Fruit fly (Drosophila melanogaster) whole organism, adult: ENCODE measurements around the gene dimm.

ENCODE experiments used
- CG11617 ChIP-seq: fragments of 200-800 bp; sonication (Bioruptor generic); optimal IDR thresholded peaks from 2 replicates; lab custom pipeline; 2017; ENCODE audit warnings: mild to moderate bottlenecking, missing biosample characterization, missing genetic modification reagents, missing genetic modification characterization
- CG14711 ChIP-seq: fragments of 200-800 bp; sonication (Bioruptor generic); optimal IDR thresholded peaks from 2 replicates; lab custom pipeline; 2018; ENCODE audit warnings: missing biosample characterization, mild to moderate bottlenecking, missing genetic modification characterization, moderate library complexity
- CG33017 ChIP-seq: fragments of 200-800 bp; sonication (Bioruptor generic); optimal IDR thresholded peaks from 2 replicates; lab custom pipeline; 2018; ENCODE audit warnings: missing biosample characterization, mild to moderate bottlenecking, missing genetic modification characterization, moderate library complexity

DNA sequence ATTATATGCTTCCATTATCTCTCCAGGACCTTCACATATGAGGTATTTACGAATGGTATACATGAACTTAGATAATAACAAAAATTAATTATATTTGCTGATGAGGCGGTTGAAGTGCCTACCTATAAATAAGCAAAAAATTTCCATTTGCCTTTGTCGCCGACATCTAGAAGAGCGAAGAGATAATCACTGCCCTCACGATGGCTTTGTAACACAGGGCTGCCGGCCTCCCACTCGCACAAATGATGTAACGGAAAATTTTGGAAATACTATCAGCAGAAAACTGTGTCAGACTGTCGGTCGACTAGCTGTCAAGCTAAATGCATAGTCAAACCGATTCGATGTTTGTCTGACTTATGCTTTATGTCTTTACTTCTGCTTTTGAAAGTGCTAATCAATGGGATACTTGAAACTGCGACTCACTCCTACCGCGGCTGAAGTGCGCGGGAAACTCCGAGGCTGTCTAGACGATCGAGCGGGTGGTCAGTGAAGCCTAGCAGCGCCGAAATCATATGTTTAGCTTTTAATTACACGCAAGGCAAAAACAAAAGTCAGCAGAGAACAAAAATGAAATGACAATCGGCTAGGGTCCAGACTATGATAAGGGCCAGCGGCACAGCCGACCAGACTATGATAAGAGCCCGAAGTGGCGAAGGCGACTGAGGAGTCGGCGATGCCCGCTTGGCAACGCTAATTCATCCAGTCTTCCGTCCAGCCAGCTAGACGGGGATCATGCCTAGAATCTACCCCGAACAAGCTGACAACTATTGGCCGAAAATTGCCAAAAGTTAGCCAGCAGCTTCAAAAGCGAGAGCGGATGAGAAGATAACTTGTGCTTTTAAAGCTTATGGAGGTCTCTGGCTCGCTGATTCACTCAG lies 27.7 kb upstream of the dimm start:
- TF ChIP-seq CG33017 (tag; lab: Kevin White, UChicago) (no peak), CG11617 (no peak), CG14711 (tag; lab: Kevin White, UChicago) (no peak)
